Fruit fly (Drosophila melanogaster): ENCODE measurements around the gene CG31156.

The CG31156 gene

DNA sequence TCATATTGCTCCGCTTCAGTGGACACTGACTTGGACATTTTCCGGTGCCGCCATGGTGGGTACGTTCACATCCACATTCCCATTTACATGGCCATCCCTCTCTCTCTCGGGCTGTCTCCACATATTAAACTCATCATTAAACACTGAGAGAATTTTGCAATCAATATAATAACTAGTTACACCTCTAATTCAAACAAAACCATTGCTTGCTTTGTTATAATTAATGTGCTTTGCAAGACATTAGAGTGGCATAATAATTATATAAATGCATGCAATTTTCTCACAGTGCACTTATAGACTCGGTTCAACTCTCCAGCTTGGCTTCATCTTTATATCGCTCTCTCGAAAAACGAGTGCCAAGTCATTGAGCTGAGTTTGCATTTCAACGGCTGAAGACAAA lies 11.3 kb upstream of the CG31156 start (continued):
- TF ChIP-seq zfh2 (GFP tag; optimal IDR thresholded peaks at IDR 0.05) = no peak
- TF ChIP-seq CG18599 (GFP tag; optimal IDR thresholded peaks at IDR 0.05) = peak; percentile 59
- no peak for TF ChIP-seq CG42726 (GFP tag; IDR thresholded peaks at IDR 0.05; ENCODE audit: partially characterized antibody)
- TF ChIP-seq H15 (GFP tag; IDR thresholded peaks at IDR 0.05) = peak; percentile 77; the same call in 2 of the 3 replicates
- no peak for TF ChIP-seq dan (GFP tag; IDR thresholded peaks at IDR 0.05)
- 0 out of 2 replicates have a peak, but pooled peaks have one; percentile 17 for TF ChIP-seq CG10321 (GFP tag; IDR thresholded peaks at IDR 0.05)
- TF ChIP-seq CG32767 (GFP tag; IDR thresholded peaks at IDR 0.05) = peak; percentile 61
- TF ChIP-seq CG9876 (GFP tag; optimal IDR thresholded peaks at IDR 0.05) = peak; percentile 5
- TF ChIP-seq mirr (GFP tag; optimal IDR thresholded peaks at IDR 0.05) = no peak
- no peak for TF ChIP-seq CG8359 (GFP tag; optimal IDR thresholded peaks at IDR 0.05; ENCODE audit: borderline replicate concordance)
- peak; percentile 10 for TF ChIP-seq Dad (GFP tag; optimal IDR thresholded peaks at IDR 0.05)
- TF ChIP-seq run (tag; optimal IDR thresholded peaks at IDR 0.05) = peak; percentile 17
- TF ChIP-seq trem (tag; optimal IDR thresholded peaks at IDR 0.05) = peak; percentile 42
- peak; percentile 45 for TF ChIP-seq chn (GFP tag; optimal IDR thresholded peaks at IDR 0.05)
- no peak for TF ChIP-seq BtbVII (GFP tag; optimal IDR thresholded peaks at IDR 0.05)
- no peak for TF ChIP-seq schlank (tag; optimal IDR thresholded peaks at IDR 0.05)
- no peak for TF ChIP-seq lbe (GFP tag; optimal IDR thresholded peaks at IDR 0.05)
- TF ChIP-seq CG18476 (GFP tag; optimal IDR thresholded peaks at IDR 0.05) = peak; percentile 3
- TF ChIP-seq Sox102F (GFP tag; optimal IDR thresholded peaks at IDR 0.05) = peak; percentile 77
- peak; percentile 76 for TF ChIP-seq CG30403 (GFP tag; optimal IDR thresholded peaks at IDR 0.05)
- TF ChIP-seq CG11398 (GFP tag; optimal IDR thresholded peaks at IDR 0.05) = peak; percentile 17
- no peak for TF ChIP-seq Dbx (GFP tag; IDR thresholded peaks at IDR 0.05)
- TF ChIP-seq vfl (GFP tag; optimal IDR thresholded peaks at IDR 0.05) = no peak
- peak; percentile 47; the same call in 1 of the 2 replicates for TF ChIP-seq CG4730 (GFP tag; IDR thresholded peaks at IDR 0.05)
- TF ChIP-seq cg (GFP tag; optimal IDR thresholded peaks at IDR 0.05) = no peak
- peak; percentile 47 to 71 for TF ChIP-seq bsh (GFP tag; optimal IDR thresholded peaks at IDR 0.05)
- no peak for TF ChIP-seq Ets97D (GFP tag; optimal IDR thresholded peaks at IDR 0.05)
- no peak for TF ChIP-seq TFAM (GFP tag; optimal IDR thresholded peaks at IDR 0.05)
- TF ChIP-seq CG8089 (GFP tag; optimal IDR thresholded peaks at IDR 0.05) = peak; percentile 44
- TF ChIP-seq ranshi (GFP tag; IDR thresholded peaks at IDR 0.05) = peak; percentile 67
- TF ChIP-seq Aef1 (GFP tag; IDR thresholded peaks at IDR 0.05) = peak; percentile 56
- TF ChIP-seq CG33557 (GFP tag; optimal IDR thresholded peaks at IDR 0.05) = no peak
- TF ChIP-seq twi (tag; optimal IDR thresholded peaks at IDR 0.05) = no peak
- no peak for TF ChIP-seq CkIIα-i1 (GFP tag; IDR thresholded peaks at IDR 0.05)
- no peak for TF ChIP-seq Lpt (GFP tag; optimal IDR thresholded peaks at IDR 0.05)
- TF ChIP-seq Med (GFP tag) = peak; percentile 91
- peak; percentile 38 for TF ChIP-seq Camta (GFP tag; optimal IDR thresholded peaks at IDR 0.05)
- TF ChIP-seq Max (GFP tag; optimal IDR thresholded peaks at IDR 0.05) = peak; percentile 54
- TF ChIP-seq CG18011 (GFP tag; optimal IDR thresholded peaks at IDR 0.05) = no peak
- TF ChIP-seq pfk (GFP tag; optimal IDR thresholded peaks at IDR 0.05) = no peak
- no peak for TF ChIP-seq gcm2 (GFP tag; optimal IDR thresholded peaks at IDR 0.05)
- TF ChIP-seq CG13296 (GFP tag; optimal IDR thresholded peaks at IDR 0.05) = no peak
- TF ChIP-seq CG4707 (GFP tag; optimal IDR thresholded peaks at IDR 0.05) = peak; percentile 26
- TF ChIP-seq CTCF (GFP tag; optimal IDR thresholded peaks at IDR 0.05) = peak; percentile 27
- TF ChIP-seq NC2α (GFP tag; optimal IDR thresholded peaks at IDR 0.05) = no peak
- TF ChIP-seq dmrt99B (tag; optimal IDR thresholded peaks at IDR 0.05) = peak; percentile 87
- no peak for TF ChIP-seq ro (GFP tag; IDR thresholded peaks at IDR 0.05)
- TF ChIP-seq CG14441 (GFP tag; IDR thresholded peaks at IDR 0.05) = peak; percentile 82
- no peak for TF ChIP-seq al (GFP tag; IDR thresholded peaks at IDR 0.05)
- no peak for TF ChIP-seq Sox100B (GFP tag; optimal IDR thresholded peaks at IDR 0.05)
- TF ChIP-seq gce (GFP tag; IDR thresholded peaks at IDR 0.05) = peak; percentile 56; the same call in 2 of the 3 replicates
- peak; percentile 45 for TF ChIP-seq ewg (GFP tag; optimal IDR thresholded peaks at IDR 0.05)
